Fruit fly (Drosophila melanogaster) whole organism, wandering third instar larva: Measurements from ENCODE around the gene CG44405.

Experiments
- Abd-B ChIP-seq: fragments of >200 bp; optimal IDR thresholded peaks from 2 replicates; lab custom pipeline; 2017; ENCODE audit warnings: missing biosample characterization, missing genetic modification characterization
- CG32264 ChIP-seq: fragments of 200-800 bp; sonication (Bioruptor generic); optimal IDR thresholded peaks from 2 replicates; lab custom pipeline; 2016; ENCODE audit warnings: missing biosample characterization, missing genetic modification characterization
- CG9705 ChIP-seq: fragments of 200-800 bp; sonication (Bioruptor generic); optimal IDR thresholded peaks from 2 replicates; lab custom pipeline; 2018; ENCODE audit warnings: missing biosample characterization, mild to moderate bottlenecking, missing genetic modification characterization
- CrebA ChIP-seq: fragments of 200-800 bp; sonication (Bioruptor generic); optimal IDR thresholded peaks from 2 replicates; lab custom pipeline; 2016; ENCODE audit warnings: missing biosample characterization, mild to moderate bottlenecking, missing genetic modification characterization, borderline replicate concordance
- Dfd ChIP-seq: fragments of >200 bp; optimal IDR thresholded peaks from 2 replicates; lab custom pipeline; 2017; ENCODE audit warnings: missing biosample characterization, missing genetic modification characterization
- Dif ChIP-seq: fragments of 200-275, 200-300 bp; sonication (Bioruptor generic); optimal IDR thresholded peaks from 2 replicates; lab custom pipeline; 2018; ENCODE audit warnings: missing biosample characterization, missing genetic modification characterization; ENCODE audit not compliant: partially characterized antibody
- GATAd ChIP-seq: sonication (Bioruptor generic); optimal IDR thresholded peaks from 2 replicates; lab custom pipeline; 2016; ENCODE audit warnings: missing biosample characterization, missing genetic modification characterization
- HLH106 ChIP-seq: fragments of 200-800 bp; optimal IDR thresholded peaks from 3 replicates; lab custom pipeline; 2019; ENCODE audit warnings: missing biosample characterization, mild to moderate bottlenecking, missing genetic modification characterization, moderate library complexity
- Hnf4 ChIP-seq: fragments of 200-800 bp; sonication (Bioruptor generic); optimal IDR thresholded peaks from 2 replicates; lab custom pipeline; 2016; ENCODE audit warnings: missing biosample characterization, mild to moderate bottlenecking, missing genetic modification characterization
- Hr78 ChIP-seq: fragments of >200 bp; optimal IDR thresholded peaks from 2 replicates; lab custom pipeline; 2017; ENCODE audit warnings: missing biosample characterization, missing genetic modification characterization
- Hr83 ChIP-seq: fragments of 200-300 bp; sonication (Bioruptor generic); optimal IDR thresholded peaks from 2 replicates; lab custom pipeline; 2016; ENCODE audit warnings: missing biosample characterization, mild to moderate bottlenecking, missing genetic modification characterization, moderate library complexity; ENCODE audit not compliant: poor library complexity, severe bottlenecking
- Jra ChIP-seq: sonication (Bioruptor generic); optimal IDR thresholded peaks from 2 replicates; lab custom pipeline; 2016; ENCODE audit warnings: missing biosample characterization, missing genetic modification characterization
- Mio ChIP-seq: sonication (Bioruptor generic); optimal IDR thresholded peaks from 2 replicates; lab custom pipeline; 2016; ENCODE audit warnings: missing biosample characterization, missing genetic modification characterization
- Myc ChIP-seq: fragments of >200 bp; optimal IDR thresholded peaks from 2 replicates; lab custom pipeline; 2017
- N ChIP-seq: fragments of >200 bp; optimal IDR thresholded peaks from 2 replicates; lab custom pipeline; 2018; ENCODE audit warnings: missing biosample characterization, missing external identifiers, missing genetic modification characterization
- OdsH ChIP-seq: fragments of 200-800 bp; sonication (Bioruptor generic); optimal IDR thresholded peaks from 2 replicates; lab custom pipeline; 2016; ENCODE audit warnings: missing biosample characterization, mild to moderate bottlenecking, missing genetic modification characterization
- Rel ChIP-seq, 2 experiments: fragments of 200-800 bp; sonication (Bioruptor generic) in 1 of 2; optimal IDR thresholded peaks; 2 replicates in 1 of 2; 3 replicates in 1 of 2; lab custom pipeline; 2016 to 2019; ENCODE audit warnings: mild to moderate bottlenecking in 2 of 2, missing biosample characterization in 2 of 2, missing genetic modification characterization in 2 of 2, moderate library complexity in 1 of 2
- Vsx2 ChIP-seq: fragments of 200-300, 225-300 bp; sonication (Bioruptor generic); optimal IDR thresholded peaks from 2 replicates; lab custom pipeline; 2018; ENCODE audit warnings: missing biosample characterization, missing genetic modification characterization; ENCODE audit not compliant: partially characterized antibody
- br ChIP-seq: fragments of 200-800 bp; sonication (Bioruptor generic); optimal IDR thresholded peaks from 2 replicates; lab custom pipeline; 2016; ENCODE audit warnings: missing biosample characterization, missing genetic modification characterization
- brk ChIP-seq: fragments of 200-800 bp; sonication (Bioruptor generic); optimal IDR thresholded peaks from 2 replicates; lab custom pipeline; 2016; ENCODE audit warnings: missing biosample characterization, mild to moderate bottlenecking, missing genetic modification characterization
- dl ChIP-seq, 2 experiments: fragments of 175-275, 200-275 bp in 1 of 2; fragments of 200-275 bp in 1 of 2; sonication (Bioruptor generic); optimal IDR thresholded peaks; lab custom pipeline; 2018; ENCODE audit warnings: mild to moderate bottlenecking in 2 of 2, missing biosample characterization in 2 of 2, missing genetic modification characterization in 2 of 2, moderate library complexity in 2 of 2; ENCODE audit not compliant: partially characterized antibody in 2 of 2, insufficient read depth in 1 of 2
- dmrt93B ChIP-seq: fragments of 200-800 bp; sonication (Bioruptor generic); optimal IDR thresholded peaks from 2 replicates; lab custom pipeline; 2018; ENCODE audit warnings: missing biosample characterization, mild to moderate bottlenecking, missing genetic modification characterization
- dsf ChIP-seq: sonication (Bioruptor generic); optimal IDR thresholded peaks from 2 replicates; lab custom pipeline; 2016; ENCODE audit warnings: missing biosample characterization, missing genetic modification characterization, borderline replicate concordance
- ey ChIP-seq: fragments of 200-800 bp; sonication (Bioruptor generic); optimal IDR thresholded peaks from 2 replicates; lab custom pipeline; 2016; ENCODE audit warnings: missing biosample characterization, missing genetic modification characterization
- fru ChIP-seq: fragments of 200-800 bp; sonication (Bioruptor generic); optimal IDR thresholded peaks from 3 replicates; lab custom pipeline; 2016; ENCODE audit warnings: missing biosample characterization, mild to moderate bottlenecking, missing genetic modification characterization
- h ChIP-seq: fragments of 200-800 bp; sonication (Bioruptor generic); optimal IDR thresholded peaks from 3 replicates; lab custom pipeline; 2016; ENCODE audit warnings: missing biosample characterization, mild to moderate bottlenecking, missing genetic modification characterization
- pan ChIP-seq: fragments of >200 bp; optimal IDR thresholded peaks from 2 replicates; lab custom pipeline; 2017
- rgr ChIP-seq: fragments of 200-800 bp; sonication (Bioruptor generic); optimal IDR thresholded peaks from 3 replicates; lab custom pipeline; 2016; ENCODE audit warnings: missing biosample characterization, mild to moderate bottlenecking, missing genetic modification characterization
- sage ChIP-seq: fragments of 200-800 bp; sonication (Bioruptor generic); optimal IDR thresholded peaks from 2 replicates; lab custom pipeline; 2016; ENCODE audit warnings: missing biosample characterization, mild to moderate bottlenecking, missing genetic modification characterization
- sv ChIP-seq: fragments of 200-800 bp; sonication (Bioruptor generic); optimal IDR thresholded peaks from 3 replicates; lab custom pipeline; 2016; ENCODE audit warnings: missing biosample characterization, missing genetic modification characterization
- tai ChIP-seq: sonication (Bioruptor generic); optimal IDR thresholded peaks from 2 replicates; lab custom pipeline; 2016; ENCODE audit warnings: missing biosample characterization, missing genetic modification characterization
- usp ChIP-seq: fragments of >200 bp; optimal IDR thresholded peaks from 2 replicates; lab custom pipeline; 2017; ENCODE audit warnings: missing biosample characterization, missing genetic modification characterization
- woc ChIP-seq: sonication (Bioruptor generic); optimal IDR thresholded peaks from 2 replicates; lab custom pipeline; 2016; ENCODE audit warnings: missing biosample characterization, mild to moderate bottlenecking, missing genetic modification characterization

CG44405 gene

dm6 chr2L:16323544-16323943 is 18.6 kb downstream of the CG44405 start:
- TF ChIP-seq CrebA (GFP tag; lab: Kevin White, UChicago) = no peak
- TF ChIP-seq usp = no peak
- TF ChIP-seq sage (GFP tag; lab: Kevin White, UChicago) = no peak
- peak; percentile 48 for TF ChIP-seq fru
- TF ChIP-seq Hr83 (GFP tag; lab: Kevin White, UChicago) = no peak
- TF ChIP-seq brk (GFP tag; lab: Kevin White, UChicago) = no peak
- TF ChIP-seq GATAd (GFP tag; lab: Kevin White, UChicago) = no peak
- no peak for TF ChIP-seq Hr78 (GFP tag; lab: Kevin White, UChicago)
- TF ChIP-seq, all 38 proteins: peak for 1

- no peak for TF ChIP-seq pan (lab: Kevin White, UChicago)
- no peak for TF ChIP-seq fru
- no peak for TF ChIP-seq CG32264 (GFP tag; lab: Kevin White, UChicago)
- no peak for TF ChIP-seq Dif (GFP tag; lab: Kevin White, UChicago)
- TF ChIP-seq OdsH (GFP tag; lab: Kevin White, UChicago) = no peak
- TF ChIP-seq ey (GFP tag; lab: Kevin White, UChicago) = no peak
- no peak for TF ChIP-seq Rel (GFP tag; optimal IDR thresholded peaks at IDR 0.05; lab: Kevin White, UChicago)
- peak; percentile 10 for TF ChIP-seq Rel (tag; optimal IDR thresholded peaks at IDR 0.05; lab: Kevin White, UChicago)
- TF ChIP-seq rgr (GFP tag; lab: Kevin White, UChicago) = peak; percentile 36
- no peak for TF ChIP-seq dmrt93B (GFP tag; lab: Kevin White, UChicago)
- no peak for TF ChIP-seq N (GFP tag; lab: Kevin White, UChicago)
- no peak for TF ChIP-seq Vsx2 (GFP tag; lab: Kevin White, UChicago)
- TF ChIP-seq Hr78 (GFP tag; lab: Kevin White, UChicago) = no peak
- TF ChIP-seq usp = no peak
- TF ChIP-seq GATAd (GFP tag; lab: Kevin White, UChicago) = no peak
- TF ChIP-seq br (GFP tag; lab: Kevin White, UChicago) = peak; percentile 17
- no peak for TF ChIP-seq Dfd (GFP tag; lab: Kevin White, UChicago)
- no peak for TF ChIP-seq Myc (lab: Kevin White, UChicago)
- TF ChIP-seq dsf (GFP tag; lab: Kevin White, UChicago) = no peak
- TF ChIP-seq tai (GFP tag; lab: Kevin White, UChicago) = peak; percentile 23
- no peak for TF ChIP-seq dl (GFP tag; optimal IDR thresholded peaks at IDR 0.05; lab: Kevin White, UChicago; ENCODE audit: insufficient read depth in 1 of 2, partially characterized antibody in 2 of 2)
- TF ChIP-seq Hnf4 (GFP tag; lab: Kevin White, UChicago) = no peak
- TF ChIP-seq sv (GFP tag; lab: Kevin White, UChicago) = no peak
These were observed 20.1 kb downstream of the CG44405 start for dm6 chr2L:16321872-16322631.

- TF ChIP-seq Mio = no peak
- no peak for TF ChIP-seq sv (GFP tag; lab: Kevin White, UChicago)
- no peak for TF ChIP-seq Dif (GFP tag; lab: Kevin White, UChicago)
These were observed 20.9 kb downstream of the CG44405 start for dm6 chr2L:16321209-16321608.

dm6 chr2L:16320428-16320827 is 21.7 kb downstream of the CG44405 start:
- TF ChIP-seq Abd-B (GFP tag; lab: Kevin White, UChicago) (no peak), Hr83 (GFP tag; lab: Kevin White, UChicago) (no peak), woc (GFP tag; lab: Kevin White, UChicago) (no peak), tai (GFP tag; lab: Kevin White, UChicago) (no peak), fru (no peak), rgr (GFP tag; lab: Kevin White, UChicago) (no peak), br (GFP tag; lab: Kevin White, UChicago) (no peak)

dm6 chr2L:16319743-16320142 is 22.4 kb downstream of the CG44405 start:
- TF ChIP-seq pan (lab: Kevin White, UChicago) = no peak
- TF ChIP-seq Rel (GFP tag; optimal IDR thresholded peaks at IDR 0.05; lab: Kevin White, UChicago) = no peak
- peak; percentile 99 for TF ChIP-seq Rel (tag; optimal IDR thresholded peaks at IDR 0.05; lab: Kevin White, UChicago)
- peak; percentile 11 for TF ChIP-seq h
- no peak for TF ChIP-seq usp
- TF ChIP-seq CG9705 (GFP tag; lab: Kevin White, UChicago) = no peak
- TF ChIP-seq Jra (GFP tag; lab: Kevin White, UChicago) = no peak
- TF ChIP-seq Hr83 (GFP tag; lab: Kevin White, UChicago) = peak; percentile 16
- peak in 1 of 2 experiments; percentile 80 for TF ChIP-seq dl (GFP tag; optimal IDR thresholded peaks at IDR 0.05; lab: Kevin White, UChicago; ENCODE audit: insufficient read depth in 1 of 2, partially characterized antibody in 2 of 2)
- TF ChIP-seq fru = peak; percentile 93
- no peak for TF ChIP-seq dmrt93B (GFP tag; lab: Kevin White, UChicago)
- TF ChIP-seq HLH106 = no peak
